Worm (Caenorhabditis elegans): ENCODE measurements around the gene hda-11.

The hda-11 gene

DNA sequence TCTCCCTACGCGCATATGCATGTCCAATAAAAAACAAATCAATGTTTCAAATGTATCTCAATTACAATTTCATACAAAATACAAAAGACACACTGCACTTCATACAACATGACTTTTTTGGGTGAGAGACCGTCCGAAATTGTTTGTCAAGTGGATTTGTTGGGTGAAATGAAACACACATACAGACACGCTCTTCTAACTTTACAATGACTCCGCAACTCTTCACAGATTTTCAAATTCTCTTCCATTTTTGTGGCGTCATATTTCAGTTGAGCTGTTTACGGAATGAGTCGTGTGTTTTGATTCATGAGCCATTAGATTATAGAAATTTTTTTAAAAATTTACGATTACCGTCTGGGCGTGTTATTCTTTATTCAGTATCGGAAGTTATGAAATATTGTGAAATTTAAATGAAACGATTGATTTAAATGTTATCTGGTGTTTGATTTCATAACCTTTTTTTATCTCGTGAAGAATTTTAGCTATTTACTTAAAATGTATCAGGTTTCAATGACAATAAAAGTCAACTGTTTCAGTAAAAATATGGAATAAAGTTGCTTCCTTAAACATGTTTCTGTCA is 49.0 kb upstream of the hda-11 start:
- TF ChIP-seq crh-2 (tag; optimal IDR thresholded peaks at IDR 0.05) (no peak), elt-1 (tag; optimal IDR thresholded peaks at IDR 0.05) (no peak), sma-9 (GFP tag; optimal IDR thresholded peaks at IDR 0.05) (no peak), sma-9 (tag; optimal IDR thresholded peaks at IDR 0.05) (no peak), unc-55 (GFP tag; optimal IDR thresholded peaks at IDR 0.05) (no peak), sem-4 (tag; optimal IDR thresholded peaks at IDR 0.05) (no peak), peb-1 (tag; optimal IDR thresholded peaks at IDR 0.05) (no peak), snpc-4 (tag; optimal IDR thresholded peaks at IDR 0.05) (no peak), egl-27 (tag; optimal IDR thresholded peaks at IDR 0.05) (no peak), nhr-21 (tag; optimal IDR thresholded peaks at IDR 0.05) (no peak), nhr-237 (tag; optimal IDR thresholded peaks at IDR 0.05) (no peak), unc-39 (tag; optimal IDR thresholded peaks at IDR 0.05) (no peak), ztf-4 (tag; optimal IDR thresholded peaks at IDR 0.05) (no peak), lsy-2 (tag; optimal IDR thresholded peaks at IDR 0.05) (peak in 1 of 2 experiments; percentile 4), ama-1 (optimal IDR thresholded peaks at IDR 0.05) (peak; percentile 87), nhr-129 (tag; optimal IDR thresholded peaks at IDR 0.05) (peak; percentile 65), mbf-1 (tag; optimal IDR thresholded peaks at IDR 0.05) (no peak), C34F6.9 (tag; optimal IDR thresholded peaks at IDR 0.05) (peak; percentile 23), ztf-1 (GFP tag; conservative IDR thresholded peaks at IDR 0.05) (no peak), nhr-11 (tag; optimal IDR thresholded peaks at IDR 0.05) (no peak), nhr-25 (tag; optimal IDR thresholded peaks at IDR 0.05) (peak; percentile 12), aly-2 (tag; optimal IDR thresholded peaks at IDR 0.05) (no peak), zag-1 (tag; optimal IDR thresholded peaks at IDR 0.05) (no peak), ztf-11 (tag; optimal IDR thresholded peaks at IDR 0.05) (no peak), nhr-6 (tag; optimal IDR thresholded peaks at IDR 0.05) (no peak), dmd-4 (tag; optimal IDR thresholded peaks at IDR 0.05) (no peak), skn-1 (tag; optimal IDR thresholded peaks at IDR 0.05) (no peak), ZK546.5 (tag; optimal IDR thresholded peaks at IDR 0.05) (no peak), nhr-23 (tag; optimal IDR thresholded peaks at IDR 0.05) (no peak), ceh-82 (tag; optimal IDR thresholded peaks at IDR 0.05) (no peak), Y55F3AM.14 (GFP tag; optimal IDR thresholded peaks at IDR 0.05) (peak; percentile 50), lin-11 (tag; optimal IDR thresholded peaks at IDR 0.05) (no peak), lin-13 (GFP tag; optimal IDR thresholded peaks at IDR 0.05) (no peak), alr-1 (tag; optimal IDR thresholded peaks at IDR 0.05) (no peak), nhr-12 (tag; optimal IDR thresholded peaks at IDR 0.05) (no peak), nhr-10 (tag; optimal IDR thresholded peaks at IDR 0.05) (no peak), fos-1 (tag; optimal IDR thresholded peaks at IDR 0.05) (no peak), mdl-1 (tag; optimal IDR thresholded peaks at IDR 0.05) (no peak), elt-3 (tag; optimal IDR thresholded peaks at IDR 0.05) (no peak)

- TF ChIP-seq Y55F3AM.14 (GFP tag; optimal IDR thresholded peaks at IDR 0.05) (peak; percentile 32), mbf-1 (tag; optimal IDR thresholded peaks at IDR 0.05) (no peak), nhr-129 (tag; optimal IDR thresholded peaks at IDR 0.05) (no peak), nhr-10 (tag; optimal IDR thresholded peaks at IDR 0.05) (no peak), fos-1 (tag; optimal IDR thresholded peaks at IDR 0.05) (peak; percentile 58), ama-1 (optimal IDR thresholded peaks at IDR 0.05) (no peak), blmp-1 (tag; optimal IDR thresholded peaks at IDR 0.05; ENCODE audit: insufficient read depth) (no peak), ztf-1 (GFP tag; conservative IDR thresholded peaks at IDR 0.05) (no peak), ceh-16 (tag; optimal IDR thresholded peaks at IDR 0.05) (no peak), dmd-4 (tag; optimal IDR thresholded peaks at IDR 0.05) (no peak), ceh-82 (tag; optimal IDR thresholded peaks at IDR 0.05) (no peak), nhr-21 (tag; optimal IDR thresholded peaks at IDR 0.05) (no peak), lin-11 (tag; optimal IDR thresholded peaks at IDR 0.05) (no peak)
Observed at ce11 chrV:10478097-10478828, 47.7 kb upstream of the hda-11 start, which contains the start of the genes crp-1 and Y32F6B.9. crp-1 (plus strand) TSS chrV:10478564. Y32F6B.9 (plus strand) TSS chrV:10478699.
